Worm (Caenorhabditis elegans) whole organism, late embryonic: ENCODE measurements around the gene nduf-9.

ENCODE experiments used
- K09A11.1 ChIP-seq: sonication (generic microtip); optimal IDR thresholded peaks from 2 replicates; lab custom pipeline; 2017; ENCODE audit warnings: antibody characterized with exemption, mild to moderate bottlenecking, missing genetic modification characterization, missing compliant biosample characterization; ENCODE audit not compliant: insufficient read depth
- T23F11.4 ChIP-seq: fragments of 200-800 bp; sonication (Bioruptor generic); optimal IDR thresholded peaks from 2 replicates; lab custom pipeline; 2018; ENCODE audit warnings: mild to moderate bottlenecking, missing genetic modification characterization, missing compliant biosample characterization
- ceh-14 ChIP-seq: sonication (generic microtip); optimal IDR thresholded peaks from 2 replicates; lab custom pipeline; 2016; ENCODE audit warnings: missing genotype, missing genetic modification characterization, missing compliant biosample characterization
- ceh-18 ChIP-seq: sonication (generic microtip); optimal IDR thresholded peaks from 2 replicates; lab custom pipeline; 2016; ENCODE audit warnings: missing genetic modification characterization, missing compliant biosample characterization
- ceh-19 ChIP-seq: fragments of 200-800 bp; sonication (Bioruptor generic); optimal IDR thresholded peaks from 2 replicates; lab custom pipeline; 2018; ENCODE audit warnings: mild to moderate bottlenecking, missing genetic modification characterization, missing compliant biosample characterization
- ceh-31 ChIP-seq: sonication (generic microtip); optimal IDR thresholded peaks from 2 replicates; lab custom pipeline; 2016; ENCODE audit warnings: missing genetic modification characterization, missing compliant biosample characterization
- ceh-34 ChIP-seq: sonication (generic microtip); optimal IDR thresholded peaks from 2 replicates; lab custom pipeline; 2016; ENCODE audit warnings: mild to moderate bottlenecking, missing genetic modification characterization, missing compliant biosample characterization
- ceh-48 ChIP-seq: sonication (generic microtip); optimal IDR thresholded peaks from 2 replicates; lab custom pipeline; 2016; ENCODE audit warnings: missing genetic modification characterization, inconsistent platforms, missing compliant biosample characterization
- ceh-6 ChIP-seq: fragments of 200-800 bp; sonication (Bioruptor generic); optimal IDR thresholded peaks from 2 replicates; lab custom pipeline; 2018; ENCODE audit warnings: mild to moderate bottlenecking, missing genetic modification characterization, missing compliant biosample characterization
- che-1 ChIP-seq: sonication (generic microtip); optimal IDR thresholded peaks from 2 replicates; lab custom pipeline; 2016; ENCODE audit warnings: mild to moderate bottlenecking, missing genetic modification characterization, missing compliant biosample characterization
- dmd-4 ChIP-seq: sonication (generic microtip); optimal IDR thresholded peaks from 2 replicates; lab custom pipeline; 2016; ENCODE audit warnings: borderline replicate concordance, missing genetic modification characterization, missing compliant biosample characterization
- dve-1 ChIP-seq: sonication (generic microtip); optimal IDR thresholded peaks from 2 replicates; lab custom pipeline; 2017; ENCODE audit warnings: antibody characterized with exemption, mild to moderate bottlenecking, missing genetic modification characterization, missing compliant biosample characterization
- elt-2 ChIP-seq: sonication (generic microtip); optimal IDR thresholded peaks from 2 replicates; lab custom pipeline; 2016; ENCODE audit warnings: missing genetic modification reagents, missing genetic modification characterization, missing compliant biosample characterization
- eyg-1 ChIP-seq: sonication (generic microtip); optimal IDR thresholded peaks from 2 replicates; lab custom pipeline; 2016; ENCODE audit warnings: missing genotype, missing genetic modification characterization, missing compliant biosample characterization
- fkh-10 ChIP-seq: fragments of 150-350 bp; optimal IDR thresholded peaks from 2 replicates; lab custom pipeline; 2014; ENCODE audit warnings: missing biosample characterization, missing genetic modification reagents, missing genetic modification characterization
- fkh-6 ChIP-seq: sonication (generic microtip); optimal IDR thresholded peaks from 2 replicates; lab custom pipeline; 2016; ENCODE audit warnings: missing genetic modification characterization, missing compliant biosample characterization
- hlh-30 ChIP-seq: sonication (generic microtip); optimal IDR thresholded peaks from 2 replicates; lab custom pipeline; 2017; ENCODE audit warnings: antibody characterized with exemption, missing genetic modification characterization, missing compliant biosample characterization; ENCODE audit not compliant: insufficient read depth
- hlh-6 ChIP-seq: sonication (generic microtip); optimal IDR thresholded peaks from 2 replicates; lab custom pipeline; 2016; ENCODE audit warnings: missing genotype, missing genetic modification characterization, missing compliant biosample characterization
- hlh-8 ChIP-seq: sonication (generic microtip); optimal IDR thresholded peaks from 2 replicates; lab custom pipeline; 2016; ENCODE audit warnings: missing genotype, missing genetic modification characterization, missing compliant biosample characterization
- lim-6 ChIP-seq: sonication (generic microtip); optimal IDR thresholded peaks from 2 replicates; lab custom pipeline; 2016; ENCODE audit warnings: missing genetic modification characterization, missing compliant biosample characterization
- mec-3 ChIP-seq: sonication (generic microtip); optimal IDR thresholded peaks from 2 replicates; lab custom pipeline; 2016; ENCODE audit warnings: borderline replicate concordance, missing genetic modification characterization, missing compliant biosample characterization
- nfya-1 ChIP-seq: sonication (generic microtip); optimal IDR thresholded peaks from 2 replicates; lab custom pipeline; 2017; ENCODE audit warnings: missing genetic modification characterization, mild to moderate bottlenecking, missing compliant biosample characterization, antibody characterized with exemption, moderate library complexity
- npax-4 ChIP-seq: sonication (generic microtip); optimal IDR thresholded peaks from 2 replicates; lab custom pipeline; 2016; ENCODE audit warnings: missing genetic modification characterization, missing compliant biosample characterization
- odd-2 ChIP-seq: sonication (generic microtip); optimal IDR thresholded peaks from 2 replicates; lab custom pipeline; 2017; ENCODE audit warnings: antibody characterized with exemption, mild to moderate bottlenecking, missing genetic modification characterization, missing compliant biosample characterization
- pat-9 ChIP-seq: fragments of 200-800 bp; sonication (Bioruptor generic); optimal IDR thresholded peaks from 2 replicates; lab custom pipeline; 2018; ENCODE audit warnings: mild to moderate bottlenecking, missing genetic modification characterization, moderate library complexity, missing compliant biosample characterization
- pax-1 ChIP-seq: fragments of 150-350 bp; optimal IDR thresholded peaks from 2 replicates; lab custom pipeline; 2014; ENCODE audit warnings: missing biosample characterization, missing genetic modification characterization
- pha-2 ChIP-seq: sonication (generic microtip); optimal IDR thresholded peaks from 2 replicates; lab custom pipeline; 2017; ENCODE audit warnings: mild to moderate bottlenecking, missing genetic modification characterization, missing compliant biosample characterization
- pha-4 ChIP-seq: fragments of 150-350 bp; optimal IDR thresholded peaks from 2 replicates; lab custom pipeline; 2018; ENCODE audit warnings: missing biosample characterization, missing genetic modification reagents, missing genetic modification characterization
- pqm-1 ChIP-seq: sonication (generic microtip); optimal IDR thresholded peaks from 2 replicates; lab custom pipeline; 2016; ENCODE audit warnings: missing genetic modification characterization, missing compliant biosample characterization
- pros-1 ChIP-seq: fragments of 150-350 bp; optimal IDR thresholded peaks from 2 replicates; lab custom pipeline; 2014; ENCODE audit warnings: missing biosample characterization, missing genetic modification reagents, missing genetic modification characterization
- ref-2 ChIP-seq: sonication (generic microtip); optimal IDR thresholded peaks from 2 replicates; lab custom pipeline; 2016; ENCODE audit warnings: missing genetic modification characterization, missing compliant biosample characterization
- rnt-1 ChIP-seq: sonication (generic microtip); optimal IDR thresholded peaks from 2 replicates; lab custom pipeline; 2016; ENCODE audit warnings: missing genetic modification characterization, missing compliant biosample characterization
- sdc-2 ChIP-seq: sonication (generic microtip); optimal IDR thresholded peaks from 2 replicates; lab custom pipeline; 2016; ENCODE audit warnings: missing genotype, missing genetic modification characterization, missing compliant biosample characterization
- syd-9 ChIP-seq: sonication (generic microtip); optimal IDR thresholded peaks from 2 replicates; lab custom pipeline; 2016; ENCODE audit warnings: mild to moderate bottlenecking, missing genetic modification characterization, moderate library complexity, missing compliant biosample characterization
- tbx-2 ChIP-seq: sonication (generic microtip); optimal IDR thresholded peaks from 2 replicates; lab custom pipeline; 2016; ENCODE audit warnings: missing genetic modification characterization, missing compliant biosample characterization
- ttx-3 ChIP-seq: sonication (generic microtip); optimal IDR thresholded peaks from 2 replicates; lab custom pipeline; 2016; ENCODE audit warnings: missing genetic modification reagents, missing genetic modification characterization, missing compliant biosample characterization
- unc-3 ChIP-seq, 2 experiments: fragments of 200-800 bp in 1 of 2; sonication (Bioruptor generic) in 1 of 2; sonication (generic microtip) in 1 of 2; conservative IDR thresholded peaks in 1 of 2; optimal IDR thresholded peaks in 1 of 2; 2 replicates each; pipeline versions ENCODE4 v1.3.6 to Lab custom; 2016 to 2022; ENCODE audit warnings: missing compliant biosample characterization in 2 of 2, missing genetic modification characterization in 2 of 2, missing genetic modification reagents in 1 of 2
- unc-42 ChIP-seq: sonication (generic microtip); optimal IDR thresholded peaks from 2 replicates; lab custom pipeline; 2016; ENCODE audit warnings: missing genotype, missing genetic modification characterization, missing compliant biosample characterization
- unc-55 ChIP-seq: sonication (generic microtip); optimal IDR thresholded peaks from 2 replicates; lab custom pipeline; 2017; ENCODE audit warnings: missing biosample characterization, missing genetic modification reagents, missing genetic modification characterization

Gene nduf-9

DNA sequence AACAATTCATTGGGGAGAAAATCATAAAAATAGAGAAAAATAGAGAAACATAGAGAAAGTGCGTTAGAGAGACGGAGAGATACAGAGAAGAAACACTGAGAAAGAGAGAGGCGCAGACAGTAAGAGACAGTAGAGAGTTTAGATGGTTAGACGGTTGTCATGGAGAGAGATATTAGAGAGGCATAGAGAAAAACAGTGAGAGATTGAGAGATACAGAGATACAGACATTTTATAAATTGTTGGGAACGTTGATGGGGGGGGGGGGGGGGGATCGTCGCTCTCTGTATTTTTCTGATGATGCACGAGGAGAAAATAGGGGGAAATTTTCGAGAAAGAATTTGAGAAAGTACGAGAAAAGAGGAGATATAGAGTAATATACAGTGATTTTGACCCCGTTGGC lies 30.9 kb upstream of the nduf-9 start:
- TF ChIP-seq hlh-30 (tag; lab: Kevin White, UChicago): peak; percentile 25
- no peak for TF ChIP-seq che-1 (tag; lab: Kevin White, UChicago)
- peak; percentile 3 for TF ChIP-seq tbx-2 (tag; lab: Kevin White, UChicago)
- TF ChIP-seq dve-1 (tag; lab: Kevin White, UChicago): peak; percentile 54
- TF ChIP-seq K09A11.1 (tag; lab: Kevin White, UChicago): peak; percentile 1
- no peak for TF ChIP-seq pqm-1 (tag; lab: Kevin White, UChicago)
- TF ChIP-seq ceh-14 (tag; lab: Kevin White, UChicago): no peak
- TF ChIP-seq ceh-18 (tag; lab: Kevin White, UChicago): peak; percentile 39
- peak; percentile 90 for TF ChIP-seq unc-55 (GFP tag; lab: Kevin White, UChicago)
- peak; percentile 70 for TF ChIP-seq pax-1 (tag; lab: Kevin White, UChicago)
- peak; percentile 68 for TF ChIP-seq nfya-1 (tag; lab: Kevin White, UChicago)
- peak; percentile 22 for TF ChIP-seq ceh-31 (tag; lab: Kevin White, UChicago)
- TF ChIP-seq pat-9 (tag; lab: Kevin White, UChicago): no peak
- TF ChIP-seq hlh-6 (tag; lab: Kevin White, UChicago): no peak
- no peak for TF ChIP-seq mec-3 (tag; lab: Kevin White, UChicago)
- peak; percentile 17 for TF ChIP-seq elt-2 (tag; lab: Kevin White, UChicago)
- TF ChIP-seq sdc-2 (tag; lab: Kevin White, UChicago): no peak
- TF ChIP-seq lim-6 (tag; lab: Kevin White, UChicago): no peak
- TF ChIP-seq, all 69 proteins: peak for 10

ce11 chrIII:3278610-3279009 lies 30.2 kb upstream of the nduf-9 start, which contains the start of gene Y53G8AM.8:
TSS of gene Y53G8AM.8 (minus strand) at chrIII:3278710.
- TF ChIP-seq ceh-48 (no peak), unc-3 (GFP tag; conservative IDR thresholded peaks at IDR 0.05; lab: Robert Waterston, UW) (no peak), unc-3 (tag; optimal IDR thresholded peaks at IDR 0.05; lab: Kevin White, UChicago) (no peak), ttx-3 (tag; lab: Kevin White, UChicago) (no peak), npax-4 (tag; lab: Kevin White, UChicago) (no peak), ref-2 (tag; lab: Kevin White, UChicago) (no peak), T23F11.4 (GFP tag; lab: Kevin White, UChicago) (no peak), syd-9 (tag; lab: Kevin White, UChicago) (no peak), dmd-4 (tag; lab: Kevin White, UChicago) (no peak), fkh-10 (GFP tag; lab: Kevin White, UChicago) (no peak), ceh-6 (GFP tag; lab: Kevin White, UChicago) (no peak), pha-4 (tag; lab: Kevin White, UChicago) (no peak), unc-42 (tag; lab: Kevin White, UChicago) (no peak), pqm-1 (tag; lab: Kevin White, UChicago) (no peak), odd-2 (no peak), hlh-8 (no peak), K09A11.1 (tag; lab: Kevin White, UChicago) (no peak), ceh-34 (tag; lab: Kevin White, UChicago) (no peak), fkh-6 (tag; lab: Kevin White, UChicago) (no peak), elt-2 (tag; lab: Kevin White, UChicago) (no peak), dve-1 (tag; lab: Kevin White, UChicago) (no peak)
- TF ChIP-seq, all 69 proteins: peak for 0

DNA sequence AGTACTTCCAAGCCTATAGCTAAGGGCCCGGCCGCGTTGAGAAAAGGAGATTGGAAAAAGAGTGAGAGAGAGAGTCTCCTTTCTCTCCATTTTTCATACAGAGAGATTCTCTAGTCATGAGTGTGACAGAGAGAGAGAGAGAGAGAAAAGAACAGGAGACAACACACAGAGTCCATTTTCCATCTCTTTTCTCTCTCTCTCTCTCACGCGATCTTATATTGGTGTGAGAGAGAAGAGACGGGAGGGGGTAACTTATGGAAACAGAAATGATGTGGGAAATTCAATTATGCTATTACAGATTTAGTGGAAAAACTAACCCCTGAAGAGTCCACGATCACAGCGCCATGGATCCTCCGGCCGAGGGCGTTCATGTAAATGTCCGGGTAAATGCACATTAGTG lies 24.8 kb upstream of the nduf-9 start:
- TF ChIP-seq ceh-34 (tag; lab: Kevin White, UChicago): peak; percentile 10
- peak; percentile 28 for TF ChIP-seq rnt-1 (tag; lab: Kevin White, UChicago)
- peak; percentile 82 for TF ChIP-seq unc-42 (tag; lab: Kevin White, UChicago)
- peak; percentile 73 for TF ChIP-seq nfya-1 (tag; lab: Kevin White, UChicago)
- peak; percentile 53 for TF ChIP-seq unc-55 (GFP tag; lab: Kevin White, UChicago)
- peak; percentile 86 for TF ChIP-seq hlh-30 (tag; lab: Kevin White, UChicago)
- no peak for TF ChIP-seq eyg-1 (tag; lab: Kevin White, UChicago)
- TF ChIP-seq pha-4 (tag; lab: Kevin White, UChicago): no peak
- peak; percentile 34 for TF ChIP-seq ceh-18 (tag; lab: Kevin White, UChicago)
- TF ChIP-seq tbx-2 (tag; lab: Kevin White, UChicago): peak; percentile 35
- peak; percentile 57 for TF ChIP-seq ceh-31 (tag; lab: Kevin White, UChicago)
- peak; percentile 25 for TF ChIP-seq pros-1
- no peak for TF ChIP-seq ceh-19 (GFP tag; lab: Kevin White, UChicago)
- no peak for TF ChIP-seq pha-2 (tag; lab: Kevin White, UChicago)
